Fruit fly (Drosophila melanogaster) whole organism, embryonic: ENCODE data around the gene Sgp.

Experiments
- Abd-B ChIP-seq: fragments of 200-800 bp; sonication (Bioruptor generic); optimal IDR thresholded peaks from 2 replicates; lab custom pipeline; 2018; ENCODE audit warnings: missing biosample characterization, mild to moderate bottlenecking, missing genetic modification characterization, moderate library complexity
- B-H2 ChIP-seq: fragments of 200-800 bp; sonication (Bioruptor generic); optimal IDR thresholded peaks from 2 replicates; lab custom pipeline; 2018; ENCODE audit warnings: missing biosample characterization, mild to moderate bottlenecking, missing genetic modification characterization
- CG10267 ChIP-seq: fragments of 200-800 bp; sonication (Bioruptor generic); optimal IDR thresholded peaks from 2 replicates; lab custom pipeline; 2018; ENCODE audit warnings: missing biosample characterization, mild to moderate bottlenecking, missing genetic modification characterization, moderate library complexity
- CG11085 ChIP-seq: fragments of 200-800 bp; sonication (Bioruptor generic); IDR thresholded peaks from 2 replicates; pipeline ENCODE4 v1.3.6; 2022; ENCODE audit warnings: missing biosample characterization, missing genetic modification characterization
- CG11093 ChIP-seq: fragments of 200-800 bp; sonication (Bioruptor generic); IDR thresholded peaks from 3 replicates; pipeline ENCODE4 v1.3.6; 2022; ENCODE audit warnings: missing biosample characterization, missing genetic modification characterization
- CG11723 ChIP-seq: fragments of 200-800 bp; sonication (Bioruptor generic); optimal IDR thresholded peaks from 2 replicates; lab custom pipeline; 2017; ENCODE audit warnings: missing biosample characterization, mild to moderate bottlenecking, missing genetic modification characterization
- CG12071 ChIP-seq: fragments of 200-800 bp; sonication (Bioruptor generic); optimal IDR thresholded peaks from 3 replicates; lab custom pipeline; 2018; ENCODE audit warnings: missing biosample characterization, mild to moderate bottlenecking, missing genetic modification characterization
- CG12942 ChIP-seq: fragments of 200-800 bp; sonication (Bioruptor generic); optimal IDR thresholded peaks from 3 replicates; lab custom pipeline; 2016; ENCODE audit warnings: missing biosample characterization, missing genetic modification characterization
- CG13624 ChIP-seq: fragments of 200-800 bp; sonication (Bioruptor generic); optimal IDR thresholded peaks from 2 replicates; lab custom pipeline; 2016; ENCODE audit warnings: missing biosample characterization, missing genetic modification characterization
- CG14014 ChIP-seq: fragments of 200-800 bp; sonication (Bioruptor generic); IDR thresholded peaks from 2 replicates; pipeline ENCODE4 v1.3.6; 2022; ENCODE audit warnings: missing biosample characterization, missing genetic modification characterization
- CG14710 ChIP-seq: fragments of 200-800 bp; sonication (Bioruptor generic); optimal IDR thresholded peaks from 3 replicates; lab custom pipeline; 2019; ENCODE audit warnings: missing biosample characterization, mild to moderate bottlenecking, missing genetic modification characterization, moderate library complexity
- CG16779 ChIP-seq: fragments of 200-800 bp; sonication (Bioruptor generic); IDR thresholded peaks from 2 replicates; pipeline ENCODE4 v1.3.6; 2022; ENCODE audit warnings: missing biosample characterization, missing genetic modification characterization
- CG16813 ChIP-seq: fragments of 200-800 bp; sonication (Bioruptor generic); IDR thresholded peaks from 3 replicates; pipeline ENCODE4 v1.3.6; 2022; ENCODE audit warnings: missing biosample characterization, missing genetic modification characterization; ENCODE audit not compliant: partially characterized antibody
- CG18476 ChIP-seq: fragments of 200-800 bp; sonication (Bioruptor generic); optimal IDR thresholded peaks from 2 replicates; lab custom pipeline; 2016; ENCODE audit warnings: missing biosample characterization, mild to moderate bottlenecking, missing genetic modification characterization
- CG2712 ChIP-seq: fragments of 200-800 bp; optimal IDR thresholded peaks from 3 replicates; lab custom pipeline; 2019; ENCODE audit warnings: missing biosample characterization, mild to moderate bottlenecking, missing genetic modification characterization, moderate library complexity
- CG32772 ChIP-seq: fragments of 200-800 bp; sonication (Bioruptor generic); IDR thresholded peaks from 2 replicates; pipeline ENCODE4 v1.3.6; 2022; ENCODE audit warnings: missing biosample characterization, missing genetic modification characterization
- CG6272 ChIP-seq: fragments of 200-800 bp; sonication (Bioruptor generic); IDR thresholded peaks from 2 replicates; pipeline ENCODE4 v1.3.6; 2022; ENCODE audit warnings: missing biosample characterization, missing genetic modification characterization
- Camta ChIP-seq: fragments of 200-800 bp; sonication (Bioruptor generic); optimal IDR thresholded peaks from 2 replicates; lab custom pipeline; 2016; ENCODE audit warnings: missing biosample characterization, missing genetic modification characterization
- Dfd ChIP-seq, 2 experiments: fragments of >200 bp; optimal IDR thresholded peaks; 2 replicates each; lab custom pipeline; 2017; ENCODE audit warnings: missing biosample characterization in 2 of 2, missing genetic modification characterization in 2 of 2
- Ets97D ChIP-seq: fragments of 200-800 bp; sonication (Bioruptor generic); optimal IDR thresholded peaks from 3 replicates; lab custom pipeline; 2016; ENCODE audit warnings: missing biosample characterization, missing genetic modification characterization
- GATAe ChIP-seq: fragments of 200-800 bp; sonication (Bioruptor generic); conservative IDR thresholded peaks from 2 replicates; pipeline ENCODE4 v1.3.6; 2022; ENCODE audit warnings: missing biosample characterization, missing genetic modification characterization
- H15 ChIP-seq: fragments of 200-800 bp; sonication (Bioruptor generic); IDR thresholded peaks from 3 replicates; pipeline ENCODE4 v1.3.6; 2022; ENCODE audit warnings: missing biosample characterization, missing genetic modification characterization
- HHEX ChIP-seq: fragments of 200-800 bp; sonication (Bioruptor generic); optimal IDR thresholded peaks from 3 replicates; lab custom pipeline; 2017; ENCODE audit warnings: missing biosample characterization, mild to moderate bottlenecking, missing genetic modification characterization, missing genetic modification reagents
- HLH4C ChIP-seq: fragments of 200-800 bp; sonication (Bioruptor generic); IDR thresholded peaks from 3 replicates; pipeline ENCODE4 v1.3.6; 2022; ENCODE audit warnings: missing biosample characterization, missing genetic modification characterization; ENCODE audit not compliant: partially characterized antibody
- Hr3 ChIP-seq: fragments of 200-800 bp; sonication (Bioruptor generic); optimal IDR thresholded peaks from 3 replicates; lab custom pipeline; 2016; ENCODE audit warnings: missing biosample characterization, missing genetic modification characterization
- Hsf ChIP-seq: fragments of 200-800 bp; sonication (Bioruptor generic); optimal IDR thresholded peaks from 3 replicates; lab custom pipeline; 2016; ENCODE audit warnings: missing biosample characterization, missing genetic modification characterization
- MTF-1 ChIP-seq: fragments of 200-800 bp; sonication (Bioruptor generic); optimal IDR thresholded peaks from 2 replicates; lab custom pipeline; 2018; ENCODE audit warnings: missing biosample characterization, mild to moderate bottlenecking, missing genetic modification characterization, borderline replicate concordance
- Mrtf ChIP-seq: fragments of 200-800 bp; sonication (Bioruptor generic); IDR thresholded peaks from 3 replicates; pipeline ENCODE4 v1.3.6; 2022; ENCODE audit warnings: missing biosample characterization, missing genetic modification characterization
- Optix ChIP-seq: fragments of 200-800 bp; sonication (Bioruptor generic); IDR thresholded peaks from 3 replicates; pipeline ENCODE4 v1.3.6; 2022; ENCODE audit warnings: missing biosample characterization, missing genetic modification characterization
- PHDP ChIP-seq: fragments of 200-800 bp; sonication (Bioruptor generic); optimal IDR thresholded peaks from 3 replicates; lab custom pipeline; 2018; ENCODE audit warnings: missing biosample characterization, mild to moderate bottlenecking, missing genetic modification characterization, moderate library complexity
- Poxn ChIP-seq: fragments of 200-800 bp; sonication (Bioruptor generic); IDR thresholded peaks from 2 replicates; pipeline ENCODE4 v1.3.6; 2022; ENCODE audit warnings: missing biosample characterization, missing genetic modification characterization
- Ravus ChIP-seq: fragments of 200-800 bp; sonication (Bioruptor generic); IDR thresholded peaks from 2 replicates; pipeline ENCODE4 v1.3.6; 2022; ENCODE audit warnings: missing biosample characterization, missing genetic modification characterization
- Scr ChIP-seq: fragments of 200-800 bp; sonication (Bioruptor generic); IDR thresholded peaks from 2 replicates; pipeline ENCODE4 v1.3.6; 2022; ENCODE audit warnings: missing biosample characterization, missing genetic modification characterization; ENCODE audit not compliant: partially characterized antibody
- ac ChIP-seq: fragments of 200-800 bp; sonication (Bioruptor generic); optimal IDR thresholded peaks from 3 replicates; lab custom pipeline; 2017; ENCODE audit warnings: missing biosample characterization, mild to moderate bottlenecking, missing genetic modification characterization
- bsh ChIP-seq, 2 experiments: fragments of 200-800 bp; sonication (Bioruptor generic); optimal IDR thresholded peaks; 2 replicates each; lab custom pipeline; 2017 to 2018; ENCODE audit warnings: mild to moderate bottlenecking in 2 of 2, missing biosample characterization in 2 of 2, missing genetic modification characterization in 2 of 2, moderate library complexity in 1 of 2
- crc ChIP-seq: fragments of 200-800 bp; sonication (Bioruptor generic); optimal IDR thresholded peaks from 2 replicates; lab custom pipeline; 2016; ENCODE audit warnings: missing biosample characterization, missing genetic modification characterization
- dati ChIP-seq: fragments of 200-800 bp; sonication (Bioruptor generic); IDR thresholded peaks from 2 replicates; pipeline ENCODE4 v1.3.6; 2022; ENCODE audit warnings: missing biosample characterization, missing genetic modification characterization
- fd102C ChIP-seq: fragments of 200-800 bp; sonication (Bioruptor generic); optimal IDR thresholded peaks from 2 replicates; lab custom pipeline; 2018; ENCODE audit warnings: missing biosample characterization, mild to moderate bottlenecking, missing genetic modification characterization, moderate library complexity
- grau ChIP-seq: fragments of 200-800 bp; optimal IDR thresholded peaks from 3 replicates; lab custom pipeline; 2019; ENCODE audit warnings: missing biosample characterization, mild to moderate bottlenecking, missing genetic modification characterization, moderate library complexity
- lab ChIP-seq: fragments of 200-800 bp; sonication (Bioruptor generic); optimal IDR thresholded peaks from 3 replicates; lab custom pipeline; 2017; ENCODE audit warnings: missing biosample characterization, missing genetic modification characterization, mild to moderate bottlenecking, moderate library complexity, missing genetic modification reagents
- onecut ChIP-seq: fragments of 200-800 bp; sonication (Bioruptor generic); IDR thresholded peaks from 2 replicates; pipeline ENCODE4 v1.3.6; 2022; ENCODE audit warnings: missing biosample characterization, missing genetic modification characterization
- pb ChIP-seq: fragments of 200-800 bp; sonication (Bioruptor generic); optimal IDR thresholded peaks from 3 replicates; lab custom pipeline; 2016; ENCODE audit warnings: missing biosample characterization, missing genetic modification characterization
- phol ChIP-seq: fragments of 200-800 bp; sonication (Bioruptor generic); optimal IDR thresholded peaks from 3 replicates; lab custom pipeline; 2018; ENCODE audit warnings: missing biosample characterization, mild to moderate bottlenecking, missing genetic modification characterization, moderate library complexity
- prd ChIP-seq, 3 experiments: fragments of >200 bp in 2 of 3; fragments of 200-800 bp in 1 of 3; sonication (Bioruptor generic) in 1 of 3; optimal IDR thresholded peaks in 2 of 3; IDR thresholded peaks in 1 of 3; 2 replicates in 2 of 3; 3 replicates in 1 of 3; pipeline versions ENCODE4 v1.3.6 to Lab custom; 2017 to 2022; ENCODE audit warnings: missing biosample characterization in 1 of 3, missing genetic modification characterization in 1 of 3
- sob ChIP-seq: fragments of 200-800 bp; sonication (Bioruptor generic); IDR thresholded peaks from 2 replicates; pipeline ENCODE4 v1.3.6; 2022; ENCODE audit warnings: missing biosample characterization, missing genetic modification characterization
- sug ChIP-seq: fragments of 200-800 bp; optimal IDR thresholded peaks from 2 replicates; lab custom pipeline; 2019; ENCODE audit warnings: missing biosample characterization, mild to moderate bottlenecking, missing genetic modification characterization, moderate library complexity
- vvl ChIP-seq: fragments of 200-800 bp; sonication (Bioruptor generic); IDR thresholded peaks from 2 replicates; pipeline ENCODE4 v1.3.6; 2022; ENCODE audit warnings: missing biosample characterization, missing genetic modification characterization
- wor ChIP-seq: fragments of 200-800 bp; sonication (Bioruptor generic); IDR thresholded peaks from 2 replicates; pipeline ENCODE4 v1.3.6; 2022; ENCODE audit warnings: missing biosample characterization, missing genetic modification characterization
- z ChIP-seq: fragments of 200-800 bp; sonication (Bioruptor generic); IDR thresholded peaks from 3 replicates; pipeline ENCODE4 v1.3.6; 2022; ENCODE audit warnings: missing biosample characterization, missing genetic modification characterization
- zf30C ChIP-seq: fragments of 200-800 bp; sonication (Bioruptor generic); optimal IDR thresholded peaks from 3 replicates; lab custom pipeline; 2018; ENCODE audit warnings: missing biosample characterization, mild to moderate bottlenecking, missing genetic modification characterization

The Sgp gene

DNA sequence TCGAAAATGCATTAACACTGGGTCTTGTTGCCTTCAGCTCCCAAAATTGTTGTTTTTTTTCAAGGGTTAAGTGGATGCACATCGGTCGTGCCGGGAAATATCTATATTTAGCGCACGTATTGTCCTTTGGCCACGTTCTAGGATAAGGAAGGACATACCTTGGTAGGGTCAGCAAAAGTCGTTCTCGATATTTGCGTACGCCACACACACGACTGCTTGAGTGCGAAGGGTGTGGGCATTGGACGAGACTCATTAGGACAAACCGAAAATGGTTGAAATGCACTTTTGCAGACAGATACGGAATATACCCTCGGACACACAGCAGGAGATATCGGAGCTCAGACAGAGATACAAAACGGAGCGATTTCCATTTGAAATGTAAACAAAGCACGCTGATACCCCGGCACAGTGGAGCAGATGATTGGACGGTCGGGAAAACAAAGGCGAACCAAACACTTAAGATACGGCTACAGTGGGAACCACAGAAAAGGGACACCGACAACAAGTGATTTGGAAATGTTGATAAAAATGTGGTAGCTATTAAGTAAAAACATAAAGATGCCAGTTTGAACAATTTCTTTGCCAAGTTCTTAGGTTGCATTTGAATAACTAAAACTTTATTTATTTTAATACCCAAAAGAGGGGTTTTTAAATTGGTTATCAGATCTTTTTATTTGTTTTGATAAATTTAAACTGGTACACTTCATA lies 26.1 kb downstream of the Sgp start (continued):
- no peak for TF ChIP-seq CG18476 (GFP tag; lab: Kevin White, UChicago)
- no peak for TF ChIP-seq CG16779 (GFP tag; lab: Robert Waterston, UW)
- no peak for TF ChIP-seq wor
- no peak for TF ChIP-seq B-H2 (GFP tag; lab: Kevin White, UChicago)
- TF ChIP-seq CG6272 (GFP tag; lab: Robert Waterston, UW) = no peak
- no peak for TF ChIP-seq pb
- no peak for TF ChIP-seq HLH4C
- TF ChIP-seq onecut (GFP tag; lab: Robert Waterston, UW) = no peak
- no peak for TF ChIP-seq Dfd (GFP tag; optimal IDR thresholded peaks at IDR 0.05; lab: Kevin White, UChicago)
- no peak for TF ChIP-seq CG11093 (GFP tag; lab: Robert Waterston, UW)
- no peak for TF ChIP-seq Optix
- TF ChIP-seq CG11723 (GFP tag; lab: Kevin White, UChicago) = no peak
- TF ChIP-seq Mrtf (GFP tag; lab: Robert Waterston, UW) = no peak
- no peak for TF ChIP-seq CG12071 (GFP tag; lab: Kevin White, UChicago)
- no peak for TF ChIP-seq sug
- no peak for TF ChIP-seq crc
- TF ChIP-seq Hr3 (GFP tag; lab: Kevin White, UChicago) = no peak
- no peak for TF ChIP-seq dati (GFP tag; lab: Robert Waterston, UW)
- no peak for TF ChIP-seq Poxn (GFP tag; lab: Robert Waterston, UW)
- TF ChIP-seq Camta (GFP tag; lab: Kevin White, UChicago) = no peak
- peak; percentile 93 for TF ChIP-seq grau
- peak; percentile 24; the same call in 1 of the 2 replicates for TF ChIP-seq vvl (GFP tag; lab: Robert Waterston, UW)
- TF ChIP-seq H15 (GFP tag; lab: Robert Waterston, UW) = no peak
- no peak for TF ChIP-seq Scr
- TF ChIP-seq PHDP (tag; lab: Kevin White, UChicago) = no peak
- no peak for TF ChIP-seq zf30C (GFP tag; lab: Kevin White, UChicago)
- TF ChIP-seq sob = 0 out of 2 replicates have a peak, but pooled peaks have one; percentile 7
- no peak for TF ChIP-seq HHEX
- no peak for TF ChIP-seq CG10267 (tag; lab: Kevin White, UChicago)
- TF ChIP-seq Ravus (GFP tag; lab: Robert Waterston, UW) = no peak
- no peak for TF ChIP-seq lab (GFP tag; lab: Kevin White, UChicago)
- TF ChIP-seq MTF-1 (GFP tag; lab: Kevin White, UChicago) = no peak
- TF ChIP-seq CG11085 (GFP tag; lab: Robert Waterston, UW) = no peak
- peak; percentile 14 for TF ChIP-seq ac (GFP tag; lab: Kevin White, UChicago)
- TF ChIP-seq fd102C (GFP tag; lab: Kevin White, UChicago) = no peak
- no peak for TF ChIP-seq prd (optimal IDR thresholded peaks at IDR 0.05; lab: Kevin White, UChicago)
- peak; percentile 20; the same call in 1 of the 3 replicates for TF ChIP-seq prd (GFP tag; IDR thresholded peaks at IDR 0.05; lab: Robert Waterston, UW)
- TF ChIP-seq bsh (GFP tag; optimal IDR thresholded peaks at IDR 0.05; lab: Kevin White, UChicago) = peak in 1 of 2 experiments; percentile 35
- TF ChIP-seq Hsf (GFP tag; lab: Kevin White, UChicago) = no peak
- no peak for TF ChIP-seq Ets97D (GFP tag; lab: Kevin White, UChicago)
- no peak for TF ChIP-seq GATAe (GFP tag; lab: Robert Waterston, UW)
- no peak for TF ChIP-seq Abd-B (GFP tag; lab: Kevin White, UChicago)
- no peak for TF ChIP-seq CG12942 (GFP tag; lab: Kevin White, UChicago)
- TF ChIP-seq CG14014 = no peak
- TF ChIP-seq CG2712 (tag; lab: Kevin White, UChicago) = peak; percentile 15
- no peak for TF ChIP-seq CG16813
- no peak for TF ChIP-seq CG13624 (GFP tag; lab: Kevin White, UChicago)
- TF ChIP-seq phol (tag; lab: Kevin White, UChicago) = peak; percentile 20
- no peak for TF ChIP-seq CG32772 (GFP tag; lab: Robert Waterston, UW)
- peak; percentile 9 for TF ChIP-seq CG14710
- 0 out of 3 replicates have a peak, but pooled peaks have one; percentile 12 for TF ChIP-seq z (GFP tag; lab: Robert Waterston, UW)
